Fruit fly (Drosophila melanogaster) whole organism, embryonic: Measurements from ENCODE around the gene kkv.

Experiments used
- CG11456 ChIP-seq: fragments of 200-800 bp; sonication (Bioruptor generic); IDR thresholded peaks from 3 replicates; pipeline ENCODE4 v1.3.6; 2022; ENCODE audit warnings: missing biosample characterization, missing genetic modification characterization
- CG13287 ChIP-seq: fragments of 200-800 bp; sonication (Bioruptor generic); IDR thresholded peaks from 2 replicates; pipeline ENCODE4 v1.3.6; 2022; ENCODE audit warnings: missing biosample characterization, missing genetic modification characterization; ENCODE audit not compliant: partially characterized antibody
- CG13624 ChIP-seq: fragments of 200-800 bp; sonication (Bioruptor generic); optimal IDR thresholded peaks from 2 replicates; lab custom pipeline; 2016; ENCODE audit warnings: missing biosample characterization, missing genetic modification characterization
- CG16779 ChIP-seq: fragments of 200-800 bp; sonication (Bioruptor generic); IDR thresholded peaks from 2 replicates; pipeline ENCODE4 v1.3.6; 2022; ENCODE audit warnings: missing biosample characterization, missing genetic modification characterization
- CG17361 ChIP-seq: fragments of 200-800 bp; sonication (Bioruptor generic); IDR thresholded peaks from 3 replicates; pipeline ENCODE4 v1.3.6; 2022; ENCODE audit warnings: missing biosample characterization, missing genetic modification characterization
- CG17829 ChIP-seq: fragments of 200-800 bp; optimal IDR thresholded peaks from 2 replicates; lab custom pipeline; 2019; ENCODE audit warnings: missing biosample characterization, mild to moderate bottlenecking, missing genetic modification characterization, moderate library complexity
- CG18262 ChIP-seq: fragments of 200-800 bp; optimal IDR thresholded peaks from 3 replicates; lab custom pipeline; 2019; ENCODE audit warnings: missing biosample characterization, mild to moderate bottlenecking, missing genetic modification characterization, moderate library complexity
- CG1832 ChIP-seq: fragments of 200-800 bp; sonication (Bioruptor generic); optimal IDR thresholded peaks from 2 replicates; lab custom pipeline; 2017; ENCODE audit warnings: missing biosample characterization, mild to moderate bottlenecking, missing genetic modification characterization, inconsistent platforms
- CG30020 ChIP-seq: fragments of 200-800 bp; optimal IDR thresholded peaks from 2 replicates; lab custom pipeline; 2019; ENCODE audit warnings: missing biosample characterization, mild to moderate bottlenecking, missing genetic modification characterization, moderate library complexity
- CG3281 ChIP-seq: fragments of 200-800 bp; sonication (Bioruptor generic); optimal IDR thresholded peaks from 3 replicates; lab custom pipeline; 2017; ENCODE audit warnings: missing biosample characterization, mild to moderate bottlenecking, missing genetic modification characterization
- CG7839 ChIP-seq: fragments of 200-800 bp; sonication (Bioruptor generic); optimal IDR thresholded peaks from 3 replicates; lab custom pipeline; 2018; ENCODE audit warnings: missing biosample characterization, mild to moderate bottlenecking, missing genetic modification characterization, moderate library complexity
- CG8290 ChIP-seq, 3 experiments: fragments of 200-800 bp; sonication (Bioruptor generic); optimal IDR thresholded peaks; 2 replicates each; lab custom pipeline; 2016 to 2019; ENCODE audit warnings: missing biosample characterization in 3 of 3, missing genetic modification characterization in 3 of 3, mild to moderate bottlenecking in 2 of 3, moderate library complexity in 1 of 3
- CG9797 ChIP-seq: fragments of 200-800 bp; sonication (Bioruptor generic); optimal IDR thresholded peaks from 3 replicates; lab custom pipeline; 2018; ENCODE audit warnings: missing biosample characterization, mild to moderate bottlenecking, missing genetic modification characterization
- CG9932 ChIP-seq: fragments of 200-800 bp; sonication (Bioruptor generic); IDR thresholded peaks from 2 replicates; pipeline ENCODE4 v1.3.6; 2022; ENCODE audit warnings: missing biosample characterization, missing genetic modification characterization
- Chrac-16 ChIP-seq: fragments of 200-800 bp; sonication (Bioruptor generic); optimal IDR thresholded peaks from 3 replicates; lab custom pipeline; 2016; ENCODE audit warnings: missing biosample characterization, missing genetic modification characterization
- Dbx ChIP-seq: fragments of 200-800 bp; sonication (Bioruptor generic); IDR thresholded peaks from 3 replicates; pipeline ENCODE4 v1.3.6; 2022; ENCODE audit warnings: missing biosample characterization, missing genetic modification characterization
- Deaf1 ChIP-seq: fragments of 200-800 bp; optimal IDR thresholded peaks from 3 replicates; lab custom pipeline; 2019; ENCODE audit warnings: missing biosample characterization, mild to moderate bottlenecking, missing genetic modification characterization, moderate library complexity
- Drgx ChIP-seq: fragments of 200-800 bp; sonication (Bioruptor generic); IDR thresholded peaks from 2 replicates; pipeline ENCODE4 v1.3.6; 2022; ENCODE audit warnings: missing biosample characterization, missing genetic modification characterization
- Ets65A ChIP-seq: fragments of 200-800 bp; sonication (Bioruptor generic); peaks from one replicate; lab custom pipeline; 2016; ENCODE audit warnings: missing biosample characterization, missing genetic modification characterization
- Hmr ChIP-seq: fragments of 200-800 bp; sonication (Bioruptor generic); optimal IDR thresholded peaks from 3 replicates; lab custom pipeline; 2017; ENCODE audit warnings: mild to moderate bottlenecking, missing biosample characterization, missing genetic modification reagents, missing genetic modification characterization
- Hr51 ChIP-seq, 2 experiments: fragments of 200-800 bp; sonication (Bioruptor generic); optimal IDR thresholded peaks; 2 replicates in 1 of 2; 3 replicates in 1 of 2; lab custom pipeline; 2016 to 2018; ENCODE audit warnings: missing biosample characterization in 2 of 2, missing genetic modification characterization in 2 of 2, mild to moderate bottlenecking in 1 of 2, moderate library complexity in 1 of 2
- Hsf ChIP-seq: fragments of 200-800 bp; sonication (Bioruptor generic); optimal IDR thresholded peaks from 3 replicates; lab custom pipeline; 2016; ENCODE audit warnings: missing biosample characterization, missing genetic modification characterization
- MBD-R2 ChIP-seq: fragments of 200-800 bp; sonication (Bioruptor generic); IDR thresholded peaks from 2 replicates; pipeline ENCODE4 v1.3.6; 2022; ENCODE audit warnings: missing biosample characterization, missing genetic modification characterization
- Med ChIP-seq: fragments of 200-800 bp; sonication (Bioruptor generic); peaks from one replicate; lab custom pipeline; 2016; ENCODE audit warnings: missing biosample characterization, missing genetic modification characterization, mild to moderate bottlenecking, inconsistent platforms, moderate library complexity
- NC2α ChIP-seq: fragments of 200-800 bp; sonication (Bioruptor generic); optimal IDR thresholded peaks from 2 replicates; lab custom pipeline; 2016; ENCODE audit warnings: missing biosample characterization, missing genetic modification characterization
- Nf-YB ChIP-seq: fragments of 200-800 bp; sonication (Bioruptor generic); optimal IDR thresholded peaks from 3 replicates; lab custom pipeline; 2019; ENCODE audit warnings: missing biosample characterization, mild to moderate bottlenecking, missing genetic modification characterization, moderate library complexity
- Trl ChIP-seq, 3 experiments: fragments of >200 bp in 2 of 3; fragments of 200-800 bp in 1 of 3; sonication (Bioruptor generic) in 1 of 3; optimal IDR thresholded peaks; 2 replicates in 1 of 3; 3 replicates in 2 of 3; lab custom pipeline; 2016 to 2017; ENCODE audit warnings: missing biosample characterization in 1 of 3, missing genetic modification characterization in 1 of 3
- Vsx1 ChIP-seq: fragments of 200-800 bp; sonication (Bioruptor generic); optimal IDR thresholded peaks from 2 replicates; lab custom pipeline; 2017; ENCODE audit warnings: missing biosample characterization, mild to moderate bottlenecking, missing genetic modification characterization, missing genetic modification reagents
- Xbp1 ChIP-seq: fragments of 200-800 bp; sonication (Bioruptor generic); optimal IDR thresholded peaks from 3 replicates; lab custom pipeline; 2016; ENCODE audit warnings: missing biosample characterization, mild to moderate bottlenecking, missing genetic modification characterization
- YL-1 ChIP-seq: fragments of 200-800 bp; sonication (Bioruptor generic); optimal IDR thresholded peaks from 3 replicates; lab custom pipeline; 2017; ENCODE audit warnings: missing biosample characterization, mild to moderate bottlenecking, missing genetic modification characterization
- abd-A ChIP-seq: fragments of 200-800 bp; sonication (Bioruptor generic); optimal IDR thresholded peaks from 3 replicates; lab custom pipeline; 2019; ENCODE audit warnings: missing biosample characterization, mild to moderate bottlenecking, missing genetic modification characterization, moderate library complexity
- chinmo ChIP-seq: fragments of 200-800 bp; sonication (Bioruptor generic); IDR thresholded peaks from 4 replicates; pipeline ENCODE4 v1.3.6; 2022; ENCODE audit warnings: missing biosample characterization, missing genetic modification characterization; ENCODE audit not compliant: partially characterized antibody
- crol ChIP-seq: fragments of 200-800 bp; sonication (Bioruptor generic); IDR thresholded peaks from 2 replicates; pipeline ENCODE4 v1.3.6; 2022; ENCODE audit warnings: missing biosample characterization, missing genetic modification characterization
- crp ChIP-seq, 2 experiments: fragments of 200-800 bp; sonication (Bioruptor generic); optimal IDR thresholded peaks; 2 replicates in 1 of 2; 3 replicates in 1 of 2; lab custom pipeline; 2017; ENCODE audit warnings: missing biosample characterization in 2 of 2, missing genetic modification characterization in 2 of 2, mild to moderate bottlenecking in 1 of 2, moderate library complexity in 1 of 2
- ewg ChIP-seq: fragments of 200-800 bp; sonication (Bioruptor generic); optimal IDR thresholded peaks from 3 replicates; lab custom pipeline; 2017; ENCODE audit warnings: mild to moderate bottlenecking, missing biosample characterization, missing genetic modification reagents, missing genetic modification characterization
- exex ChIP-seq: fragments of 200-800 bp; sonication (Bioruptor generic); optimal IDR thresholded peaks from 4 replicates; lab custom pipeline; 2018; ENCODE audit warnings: missing biosample characterization, mild to moderate bottlenecking, missing genetic modification characterization, moderate library complexity
- gfzf ChIP-seq: fragments of 200-800 bp; sonication (Bioruptor generic); optimal IDR thresholded peaks from 2 replicates; lab custom pipeline; 2016; ENCODE audit warnings: missing biosample characterization, mild to moderate bottlenecking, missing genetic modification characterization, moderate library complexity
- hkb ChIP-seq, 2 experiments: fragments of 200-800 bp in 1 of 2; fragments of >200 bp in 1 of 2; sonication (Bioruptor generic) in 1 of 2; IDR thresholded peaks in 1 of 2; optimal IDR thresholded peaks in 1 of 2; 2 replicates each; pipeline versions ENCODE4 v1.3.6 to Lab custom; 2017 to 2022; ENCODE audit warnings: missing biosample characterization in 1 of 2, missing genetic modification characterization in 1 of 2
- inv ChIP-seq: fragments of 200-800 bp; sonication (Bioruptor generic); IDR thresholded peaks from 2 replicates; pipeline ENCODE4 v1.3.6; 2022; ENCODE audit warnings: missing biosample characterization, missing genetic modification characterization; ENCODE audit not compliant: partially characterized antibody
- nmo ChIP-seq: fragments of 200-800 bp; sonication (Bioruptor generic); optimal IDR thresholded peaks from 2 replicates; lab custom pipeline; 2018; ENCODE audit warnings: missing biosample characterization, mild to moderate bottlenecking, missing genetic modification characterization, moderate library complexity
- peb ChIP-seq: fragments of 200-800 bp; sonication (Bioruptor generic); IDR thresholded peaks from 2 replicates; pipeline ENCODE4 v1.3.6; 2022; ENCODE audit warnings: missing biosample characterization, missing genetic modification characterization
- phol ChIP-seq: fragments of 200-800 bp; sonication (Bioruptor generic); optimal IDR thresholded peaks from 3 replicates; lab custom pipeline; 2018; ENCODE audit warnings: missing biosample characterization, mild to moderate bottlenecking, missing genetic modification characterization, moderate library complexity
- row ChIP-seq: fragments of 200-800 bp; sonication (Bioruptor generic); IDR thresholded peaks from 3 replicates; pipeline ENCODE4 v1.3.6; 2022; ENCODE audit warnings: missing biosample characterization, missing genetic modification characterization
- sr ChIP-seq: fragments of 200-800 bp; sonication (Bioruptor generic); IDR thresholded peaks from 3 replicates; pipeline ENCODE4 v1.3.6; 2022; ENCODE audit warnings: missing biosample characterization, missing genetic modification characterization
- unpg ChIP-seq: fragments of 200-800 bp; sonication (Bioruptor generic); optimal IDR thresholded peaks from 3 replicates; lab custom pipeline; 2018; ENCODE audit warnings: missing biosample characterization, mild to moderate bottlenecking, missing genetic modification characterization, moderate library complexity

The kkv gene

dm6 chr3R:5354373-5355134 lies 38.1 kb downstream of the kkv start, which contains the start of the genes CG11999 and CG1161 (continued):
- TF ChIP-seq phol (tag; lab: Kevin White, UChicago) (peak; percentile 63), CG17361 (GFP tag; lab: Robert Waterston, UW) (peak; percentile 60; the same call in 2 of the 3 replicates), nmo (GFP tag; lab: Kevin White, UChicago) (peak; percentile 55), inv (no peak), unpg (GFP tag; lab: Kevin White, UChicago) (peak; percentile 12), Hsf (GFP tag; lab: Kevin White, UChicago) (peak; percentile 41), CG3281 (GFP tag; lab: Kevin White, UChicago) (no peak), CG9797 (peak; percentile 69), YL-1 (GFP tag; lab: Kevin White, UChicago) (peak; percentile 47), CG18262 (tag; lab: Kevin White, UChicago) (peak; percentile 34), Nf-YB (peak; percentile 90), MBD-R2 (peak; percentile 59), row (GFP tag; lab: Robert Waterston, UW) (peak; percentile 57; the same call in 2 of the 3 replicates), gfzf (GFP tag; lab: Kevin White, UChicago) (peak; percentile 70), Hmr (GFP tag; lab: Kevin White, UChicago) (peak; percentile 26), Xbp1 (peak; percentile 93), CG11456 (no peak), Hr51 (GFP tag; optimal IDR thresholded peaks at IDR 0.05; lab: Kevin White, UChicago) (peak in 1 of 2 experiments; percentile 52), CG7839 (tag; lab: Kevin White, UChicago) (peak; percentile 11), chinmo (GFP tag; lab: Robert Waterston, UW) (no peak), CG13287 (GFP tag; lab: Robert Waterston, UW) (peak; percentile 38), CG17829 (tag; lab: Kevin White, UChicago) (peak; percentile 26), CG30020 (tag; lab: Kevin White, UChicago) (peak; percentile 35), exex (peak; percentile 17), Chrac-16 (GFP tag; lab: Kevin White, UChicago) (peak; percentile 16), Vsx1 (GFP tag; lab: Kevin White, UChicago) (peak; percentile 96), CG8290 (GFP tag; optimal IDR thresholded peaks at IDR 0.05; lab: Kevin White, UChicago) (peak; percentile 1), CG8290 (tag; optimal IDR thresholded peaks at IDR 0.05; lab: Kevin White, UChicago) (no peak)

- peak; percentile 70 for TF ChIP-seq abd-A (tag; lab: Kevin White, UChicago)
- TF ChIP-seq Ets65A (GFP tag; lab: Kevin White, UChicago), result peak; percentile 94
- peak; percentile 18; the same call in 1 of the 2 replicates for TF ChIP-seq Drgx
- no peak for TF ChIP-seq NC2α (GFP tag; lab: Kevin White, UChicago)
- TF ChIP-seq peb (GFP tag; lab: Robert Waterston, UW), result no peak
- TF ChIP-seq crol (GFP tag; lab: Robert Waterston, UW), result peak; percentile 77
- TF ChIP-seq Dbx, result 0 out of 3 replicates have a peak, but pooled peaks have one; percentile 35
- no peak for TF ChIP-seq CG8290 (GFP tag; optimal IDR thresholded peaks at IDR 0.05; lab: Kevin White, UChicago)
- TF ChIP-seq CG8290 (tag; optimal IDR thresholded peaks at IDR 0.05; lab: Kevin White, UChicago), result peak in 1 of 2 experiments; percentile 5
- no peak for TF ChIP-seq CG16779 (GFP tag; lab: Robert Waterston, UW)
- TF ChIP-seq ewg (GFP tag; lab: Kevin White, UChicago), result peak; percentile 87
- TF ChIP-seq row (GFP tag; lab: Robert Waterston, UW), result peak; percentile 56
- TF ChIP-seq phol (tag; lab: Kevin White, UChicago), result no peak
- no peak for TF ChIP-seq crp (GFP tag; optimal IDR thresholded peaks at IDR 0.05; lab: Kevin White, UChicago)
- peak; percentile 28 for TF ChIP-seq CG13624 (GFP tag; lab: Kevin White, UChicago)
- TF ChIP-seq CG1832 (GFP tag; lab: Kevin White, UChicago), result peak; percentile 27
- TF ChIP-seq Trl (optimal IDR thresholded peaks at IDR 0.05; lab: Kevin White, UChicago), result peak in 1 of 2 experiments; percentile 8
- no peak for TF ChIP-seq Trl (GFP tag; optimal IDR thresholded peaks at IDR 0.05; lab: Kevin White, UChicago)
- no peak for TF ChIP-seq hkb (optimal IDR thresholded peaks at IDR 0.05; lab: Kevin White, UChicago)
- no peak for TF ChIP-seq hkb (GFP tag; IDR thresholded peaks at IDR 0.05; lab: Robert Waterston, UW)
- peak; percentile 82 for TF ChIP-seq Med (GFP tag; lab: Kevin White, UChicago)
- TF ChIP-seq CG9932 (GFP tag; lab: Robert Waterston, UW), result peak; percentile 17; the same call in 1 of the 2 replicates
- peak; percentile 80 for TF ChIP-seq Deaf1 (tag; lab: Kevin White, UChicago)
- peak; percentile 47; the same call in 1 of the 3 replicates for TF ChIP-seq sr (GFP tag; lab: Robert Waterston, UW)
Measured at dm6 chr3R:5350393-5350972, 42.2 kb downstream of the kkv start, which contains the start of gene mtd. TSS of gene mtd (minus strand) at chr3R:5350443.
